Fruit fly (Drosophila melanogaster): ENCODE measurements around the gene CG5421.
A peak's percentile ranks its signal among the peaks of the same experiment; 100 is the strongest.

Gene CG5421

dm6 chr2L:12435428-12435827, 12.5 kb downstream of the CG5421 start (continued):
- TF ChIP-seq Xrp1 (GFP tag; IDR thresholded peaks at IDR 0.05) (no peak), bsh (GFP tag; optimal IDR thresholded peaks at IDR 0.05) (no peak), gfzf (GFP tag; optimal IDR thresholded peaks at IDR 0.05) (no peak), MESR4 (GFP tag; optimal IDR thresholded peaks at IDR 0.05) (peak; percentile 17), sens (GFP tag) (peak; percentile 59), Tbp (GFP tag; optimal IDR thresholded peaks at IDR 0.05) (no peak), H2.0 (GFP tag; IDR thresholded peaks at IDR 0.05) (no peak), CG1832 (GFP tag; optimal IDR thresholded peaks at IDR 0.05) (no peak), CG6791 (GFP tag; IDR thresholded peaks at IDR 0.05; ENCODE audit: partially characterized antibody) (no peak), lmd (GFP tag; IDR thresholded peaks at IDR 0.05) (no peak), unc-4 (GFP tag; IDR thresholded peaks at IDR 0.05; ENCODE audit: partially characterized antibody) (no peak), CG15479 (GFP tag; optimal IDR thresholded peaks at IDR 0.05) (peak; percentile 84), kni (GFP tag; optimal IDR thresholded peaks at IDR 0.05) (peak; percentile 34), CG13296 (GFP tag; optimal IDR thresholded peaks at IDR 0.05) (no peak)

dm6 chr2L:12434535-12434938, 13.4 kb downstream of the CG5421 start, which contains the start of gene SC35:
TSS of gene SC35 (minus strand) at chr2L:12434665.
- TF ChIP-seq cg (GFP tag; optimal IDR thresholded peaks at IDR 0.05) (peak; percentile 74), CG11093 (GFP tag; IDR thresholded peaks at IDR 0.05) (no peak), gce (GFP tag; IDR thresholded peaks at IDR 0.05) (0 out of 3 replicates have a peak, but pooled peaks have one; percentile 36), Sin3A (optimal IDR thresholded peaks at IDR 0.05) (peak; percentile 27), YL-1 (GFP tag; optimal IDR thresholded peaks at IDR 0.05) (peak; percentile 75), HLHmδ (GFP tag; optimal IDR thresholded peaks at IDR 0.05) (peak; percentile 57), CG3995 (GFP tag; optimal IDR thresholded peaks at IDR 0.05) (peak; percentile 92), CG13287 (GFP tag; IDR thresholded peaks at IDR 0.05; ENCODE audit: partially characterized antibody) (peak; percentile 15; the same call in 1 of the 2 replicates), abd-A (tag; optimal IDR thresholded peaks at IDR 0.05) (peak; percentile 41), Med (GFP tag) (peak; percentile 61), MBD-R2 (GFP tag; IDR thresholded peaks at IDR 0.05) (peak; percentile 61), CG11398 (GFP tag; optimal IDR thresholded peaks at IDR 0.05) (no peak), bigmax (GFP tag; optimal IDR thresholded peaks at IDR 0.05) (peak; percentile 88), CG7963 (GFP tag; IDR thresholded peaks at IDR 0.05; ENCODE audit: partially characterized antibody) (0 out of 3 replicates have a peak, but pooled peaks have one; percentile 13), Sry-δ (GFP tag; optimal IDR thresholded peaks at IDR 0.05) (peak; percentile 42), Dp (GFP tag; optimal IDR thresholded peaks at IDR 0.05) (peak; percentile 11), sens (GFP tag) (peak; percentile 59), CG17829 (tag; optimal IDR thresholded peaks at IDR 0.05) (peak; percentile 3), CG11723 (GFP tag; optimal IDR thresholded peaks at IDR 0.05) (no peak), CG3163 (GFP tag; optimal IDR thresholded peaks at IDR 0.05) (no peak), Rx (GFP tag; IDR thresholded peaks at IDR 0.05) (no peak), Ets65A (GFP tag) (no peak), Lpt (GFP tag; optimal IDR thresholded peaks at IDR 0.05) (no peak), CG11247 (GFP tag; IDR thresholded peaks at IDR 0.05) (no peak), crol (GFP tag; IDR thresholded peaks at IDR 0.05) (peak; percentile 95), HmgD (GFP tag; optimal IDR thresholded peaks at IDR 0.05) (peak; percentile 50), Dref (GFP tag; IDR thresholded peaks at IDR 0.05) (peak; percentile 10; the same call in 1 of the 2 replicates), CG9797 (GFP tag; optimal IDR thresholded peaks at IDR 0.05) (peak; percentile 19), CG4360 (GFP tag; IDR thresholded peaks at IDR 0.05) (peak; percentile 61), NFAT (GFP tag; IDR thresholded peaks at IDR 0.05) (peak; percentile 40), Ets97D (GFP tag; optimal IDR thresholded peaks at IDR 0.05) (peak; percentile 11), CG17385 (GFP tag; optimal IDR thresholded peaks at IDR 0.05) (peak; percentile 97), CG15514 (GFP tag; optimal IDR thresholded peaks at IDR 0.05) (peak; percentile 76), BEAF-32 (GFP tag; optimal IDR thresholded peaks at IDR 0.05) (peak; percentile 35), Side (GFP tag; optimal IDR thresholded peaks at IDR 0.05) (peak; percentile 2), crc (GFP tag; optimal IDR thresholded peaks at IDR 0.05) (no peak), CG6791 (GFP tag; IDR thresholded peaks at IDR 0.05; ENCODE audit: partially characterized antibody) (peak; percentile 9; the same call in 1 of the 3 replicates), stwl (tag; optimal IDR thresholded peaks at IDR 0.05) (peak; percentile 4)

Data from whole organism, embryonic.